Worm (Caenorhabditis elegans) whole organism, late embryonic: ENCODE data around the gene K09C8.2.

Experiments used
- C08G9.2 ChIP-seq: sonication (generic microtip); optimal IDR thresholded peaks from 2 replicates; lab custom pipeline; 2016; ENCODE audit warnings: mild to moderate bottlenecking, missing genetic modification characterization, moderate library complexity, missing compliant biosample characterization
- F13H6.1 ChIP-seq: sonication (generic microtip); optimal IDR thresholded peaks from 2 replicates; lab custom pipeline; 2016; ENCODE audit warnings: missing genetic modification characterization, missing compliant biosample characterization
- K02D7.2 ChIP-seq: sonication (generic microtip); optimal IDR thresholded peaks from 2 replicates; lab custom pipeline; 2017; ENCODE audit warnings: mild to moderate bottlenecking, missing genetic modification characterization, missing compliant biosample characterization
- K09A11.1 ChIP-seq: sonication (generic microtip); optimal IDR thresholded peaks from 2 replicates; lab custom pipeline; 2017; ENCODE audit warnings: antibody characterized with exemption, mild to moderate bottlenecking, missing genetic modification characterization, missing compliant biosample characterization; ENCODE audit not compliant: insufficient read depth
- ahr-1 ChIP-seq: sonication (generic microtip); optimal IDR thresholded peaks from 2 replicates; lab custom pipeline; 2016; ENCODE audit warnings: missing genetic modification characterization, missing compliant biosample characterization
- ceh-2 ChIP-seq: sonication (generic microtip); optimal IDR thresholded peaks from 2 replicates; lab custom pipeline; 2016; ENCODE audit warnings: missing genotype, missing genetic modification characterization, missing compliant biosample characterization
- ceh-31 ChIP-seq: sonication (generic microtip); optimal IDR thresholded peaks from 2 replicates; lab custom pipeline; 2016; ENCODE audit warnings: missing genetic modification characterization, missing compliant biosample characterization
- ceh-45 ChIP-seq: fragments of 200-800 bp; sonication (Bioruptor generic); IDR thresholded peaks from 2 replicates; pipeline ENCODE4 v1.3.6; 2022; ENCODE audit warnings: missing genetic modification reagents, missing genetic modification characterization, missing compliant biosample characterization
- ceh-48 ChIP-seq: sonication (generic microtip); optimal IDR thresholded peaks from 2 replicates; lab custom pipeline; 2016; ENCODE audit warnings: missing genetic modification characterization, inconsistent platforms, missing compliant biosample characterization
- che-1 ChIP-seq: sonication (generic microtip); optimal IDR thresholded peaks from 2 replicates; lab custom pipeline; 2016; ENCODE audit warnings: mild to moderate bottlenecking, missing genetic modification characterization, missing compliant biosample characterization
- dmd-4 ChIP-seq: sonication (generic microtip); optimal IDR thresholded peaks from 2 replicates; lab custom pipeline; 2016; ENCODE audit warnings: borderline replicate concordance, missing genetic modification characterization, missing compliant biosample characterization
- elt-2 ChIP-seq: sonication (generic microtip); optimal IDR thresholded peaks from 2 replicates; lab custom pipeline; 2016; ENCODE audit warnings: missing genetic modification reagents, missing genetic modification characterization, missing compliant biosample characterization
- ets-4 ChIP-seq: sonication (generic microtip); optimal IDR thresholded peaks from 2 replicates; lab custom pipeline; 2016; ENCODE audit warnings: missing genetic modification characterization, missing compliant biosample characterization
- eyg-1 ChIP-seq: sonication (generic microtip); optimal IDR thresholded peaks from 2 replicates; lab custom pipeline; 2016; ENCODE audit warnings: missing genotype, missing genetic modification characterization, missing compliant biosample characterization
- fax-1 ChIP-seq: sonication (generic microtip); optimal IDR thresholded peaks from 2 replicates; lab custom pipeline; 2016; ENCODE audit warnings: missing genotype, missing genetic modification characterization, missing compliant biosample characterization
- fkh-10 ChIP-seq: fragments of 150-350 bp; optimal IDR thresholded peaks from 2 replicates; lab custom pipeline; 2014; ENCODE audit warnings: missing biosample characterization, missing genetic modification reagents, missing genetic modification characterization
- hlh-15 ChIP-seq: sonication (generic microtip); optimal IDR thresholded peaks from 2 replicates; lab custom pipeline; 2016; ENCODE audit warnings: missing genetic modification characterization, missing compliant biosample characterization
- hlh-30 ChIP-seq: sonication (generic microtip); optimal IDR thresholded peaks from 2 replicates; lab custom pipeline; 2017; ENCODE audit warnings: antibody characterized with exemption, missing genetic modification characterization, missing compliant biosample characterization; ENCODE audit not compliant: insufficient read depth
- hlh-6 ChIP-seq: sonication (generic microtip); optimal IDR thresholded peaks from 2 replicates; lab custom pipeline; 2016; ENCODE audit warnings: missing genotype, missing genetic modification characterization, missing compliant biosample characterization
- lin-11 ChIP-seq: fragments of 200-800 bp; sonication (Bioruptor generic); optimal IDR thresholded peaks from 2 replicates; lab custom pipeline; 2018; ENCODE audit warnings: mild to moderate bottlenecking, missing genetic modification characterization, missing compliant biosample characterization
- npax-4 ChIP-seq: sonication (generic microtip); optimal IDR thresholded peaks from 2 replicates; lab custom pipeline; 2016; ENCODE audit warnings: missing genetic modification characterization, missing compliant biosample characterization
- odd-2 ChIP-seq: sonication (generic microtip); optimal IDR thresholded peaks from 2 replicates; lab custom pipeline; 2017; ENCODE audit warnings: antibody characterized with exemption, mild to moderate bottlenecking, missing genetic modification characterization, missing compliant biosample characterization
- pat-9 ChIP-seq: fragments of 200-800 bp; sonication (Bioruptor generic); optimal IDR thresholded peaks from 2 replicates; lab custom pipeline; 2018; ENCODE audit warnings: mild to moderate bottlenecking, missing genetic modification characterization, moderate library complexity, missing compliant biosample characterization
- pax-1 ChIP-seq: fragments of 150-350 bp; optimal IDR thresholded peaks from 2 replicates; lab custom pipeline; 2014; ENCODE audit warnings: missing biosample characterization, missing genetic modification characterization
- rnt-1 ChIP-seq: sonication (generic microtip); optimal IDR thresholded peaks from 2 replicates; lab custom pipeline; 2016; ENCODE audit warnings: missing genetic modification characterization, missing compliant biosample characterization
- sox-2 ChIP-seq: fragments of 200-800 bp; sonication (Bioruptor generic); IDR thresholded peaks from 2 replicates; pipeline ENCODE4 v1.3.6; 2022; ENCODE audit warnings: missing genetic modification reagents, missing genetic modification characterization, missing compliant biosample characterization
- sox-4 ChIP-seq: sonication (generic microtip); optimal IDR thresholded peaks from 2 replicates; lab custom pipeline; 2017; ENCODE audit warnings: mild to moderate bottlenecking, missing genetic modification characterization, inconsistent platforms, missing compliant biosample characterization
- syd-9 ChIP-seq: sonication (generic microtip); optimal IDR thresholded peaks from 2 replicates; lab custom pipeline; 2016; ENCODE audit warnings: mild to moderate bottlenecking, missing genetic modification characterization, moderate library complexity, missing compliant biosample characterization
- ttx-3 ChIP-seq: sonication (generic microtip); optimal IDR thresholded peaks from 2 replicates; lab custom pipeline; 2016; ENCODE audit warnings: missing genetic modification reagents, missing genetic modification characterization, missing compliant biosample characterization
- unc-3 ChIP-seq, 2 experiments: fragments of 200-800 bp in 1 of 2; sonication (Bioruptor generic) in 1 of 2; sonication (generic microtip) in 1 of 2; conservative IDR thresholded peaks in 1 of 2; optimal IDR thresholded peaks in 1 of 2; 2 replicates each; pipeline versions ENCODE4 v1.3.6 to Lab custom; 2016 to 2022; ENCODE audit warnings: missing compliant biosample characterization in 2 of 2, missing genetic modification characterization in 2 of 2, missing genetic modification reagents in 1 of 2
- unc-86 ChIP-seq: sonication (generic microtip); optimal IDR thresholded peaks from 2 replicates; lab custom pipeline; 2016; ENCODE audit warnings: missing genetic modification characterization, missing compliant biosample characterization
- zip-5 ChIP-seq: sonication (generic microtip); optimal IDR thresholded peaks from 2 replicates; lab custom pipeline; 2016; ENCODE audit warnings: missing genetic modification characterization, missing compliant biosample characterization

Gene K09C8.2

ce11 chrX:11007393-11007792 is 48.2 kb downstream of the K09C8.2 start:
- TF ChIP-seq hlh-6 (tag; lab: Kevin White, UChicago) (no peak), unc-3 (GFP tag; conservative IDR thresholded peaks at IDR 0.05; lab: Robert Waterston, UW) (no peak), unc-3 (tag; optimal IDR thresholded peaks at IDR 0.05; lab: Kevin White, UChicago) (no peak), eyg-1 (tag; lab: Kevin White, UChicago) (no peak), odd-2 (tag; lab: Kevin White, UChicago) (no peak), zip-5 (tag; lab: Kevin White, UChicago) (no peak), fkh-10 (no peak), lin-11 (tag; lab: Kevin White, UChicago) (no peak), ceh-31 (no peak), F13H6.1 (tag; lab: Kevin White, UChicago) (no peak), ets-4 (tag; lab: Kevin White, UChicago) (no peak), ceh-48 (tag; lab: Kevin White, UChicago) (no peak), fax-1 (tag; lab: Kevin White, UChicago) (no peak), ttx-3 (no peak), hlh-30 (no peak), K09A11.1 (tag; lab: Kevin White, UChicago) (no peak), pax-1 (tag; lab: Kevin White, UChicago) (no peak), npax-4 (tag; lab: Kevin White, UChicago) (no peak), K02D7.2 (no peak), ceh-2 (tag; lab: Kevin White, UChicago) (no peak), sox-2 (GFP tag; lab: Robert Waterston, UW) (no peak)

- TF ChIP-seq ahr-1 (tag; lab: Kevin White, UChicago) = no peak
- no peak for TF ChIP-seq F13H6.1 (tag; lab: Kevin White, UChicago)
- no peak for TF ChIP-seq unc-86 (tag; lab: Kevin White, UChicago)
- no peak for TF ChIP-seq K02D7.2
- peak; percentile 31 for TF ChIP-seq elt-2 (tag; lab: Kevin White, UChicago)
- no peak for TF ChIP-seq ttx-3
- no peak for TF ChIP-seq C08G9.2 (tag; lab: Kevin White, UChicago)
- TF ChIP-seq, all 69 proteins: peak for 1
Observed at ce11 chrX:11008052-11008451, 48.8 kb downstream of the K09C8.2 start, which contains the start of gene del-5. del-5 (minus strand) TSS chrX:11008181.

- TF ChIP-seq che-1 (tag; lab: Kevin White, UChicago) (no peak), ets-4 (tag; lab: Kevin White, UChicago) (no peak), lin-11 (tag; lab: Kevin White, UChicago) (no peak), sox-4 (no peak), ceh-45 (GFP tag; lab: Robert Waterston, UW) (no peak), pat-9 (tag; lab: Kevin White, UChicago) (no peak), rnt-1 (tag; lab: Kevin White, UChicago) (no peak), hlh-15 (tag; lab: Kevin White, UChicago) (no peak), syd-9 (tag; lab: Kevin White, UChicago) (no peak), dmd-4 (no peak)
Observed at ce11 chrX:11008954-11009353, 49.7 kb downstream of the K09C8.2 start, which contains the start of gene ttr-31. ttr-31 (minus strand) TSS chrX:11009054.
